Fruit fly (Drosophila melanogaster) whole organism, wandering third instar larva: ENCODE measurements around the gene Gr93b.

Source experiments
- CG32264 ChIP-seq: fragments of 200-800 bp; sonication (Bioruptor generic); optimal IDR thresholded peaks from 2 replicates; lab custom pipeline; 2016; ENCODE audit warnings: missing biosample characterization, missing genetic modification characterization
- Dif ChIP-seq: fragments of 200-275, 200-300 bp; sonication (Bioruptor generic); optimal IDR thresholded peaks from 2 replicates; lab custom pipeline; 2018; ENCODE audit warnings: missing biosample characterization, missing genetic modification characterization; ENCODE audit not compliant: partially characterized antibody
- GATAd ChIP-seq: sonication (Bioruptor generic); optimal IDR thresholded peaks from 2 replicates; lab custom pipeline; 2016; ENCODE audit warnings: missing biosample characterization, missing genetic modification characterization
- Hnf4 ChIP-seq: fragments of 200-800 bp; sonication (Bioruptor generic); optimal IDR thresholded peaks from 2 replicates; lab custom pipeline; 2016; ENCODE audit warnings: missing biosample characterization, mild to moderate bottlenecking, missing genetic modification characterization
- Hr83 ChIP-seq: fragments of 200-300 bp; sonication (Bioruptor generic); optimal IDR thresholded peaks from 2 replicates; lab custom pipeline; 2016; ENCODE audit warnings: missing biosample characterization, mild to moderate bottlenecking, missing genetic modification characterization, moderate library complexity; ENCODE audit not compliant: poor library complexity, severe bottlenecking
- Jra ChIP-seq: sonication (Bioruptor generic); optimal IDR thresholded peaks from 2 replicates; lab custom pipeline; 2016; ENCODE audit warnings: missing biosample characterization, missing genetic modification characterization
- N ChIP-seq: fragments of >200 bp; optimal IDR thresholded peaks from 2 replicates; lab custom pipeline; 2018; ENCODE audit warnings: missing biosample characterization, missing external identifiers, missing genetic modification characterization
- OdsH ChIP-seq: fragments of 200-800 bp; sonication (Bioruptor generic); optimal IDR thresholded peaks from 2 replicates; lab custom pipeline; 2016; ENCODE audit warnings: missing biosample characterization, mild to moderate bottlenecking, missing genetic modification characterization
- Rel ChIP-seq, 2 experiments: fragments of 200-800 bp; sonication (Bioruptor generic) in 1 of 2; optimal IDR thresholded peaks; 2 replicates in 1 of 2; 3 replicates in 1 of 2; lab custom pipeline; 2016 to 2019; ENCODE audit warnings: mild to moderate bottlenecking in 2 of 2, missing biosample characterization in 2 of 2, missing genetic modification characterization in 2 of 2, moderate library complexity in 1 of 2
- Sp1 ChIP-seq: fragments of 200-800 bp; sonication (Bioruptor generic); optimal IDR thresholded peaks from 3 replicates; lab custom pipeline; 2019; ENCODE audit warnings: missing biosample characterization, mild to moderate bottlenecking, missing genetic modification characterization, moderate library complexity
- Vsx2 ChIP-seq: fragments of 200-300, 225-300 bp; sonication (Bioruptor generic); optimal IDR thresholded peaks from 2 replicates; lab custom pipeline; 2018; ENCODE audit warnings: missing biosample characterization, missing genetic modification characterization; ENCODE audit not compliant: partially characterized antibody
- br ChIP-seq: fragments of 200-800 bp; sonication (Bioruptor generic); optimal IDR thresholded peaks from 2 replicates; lab custom pipeline; 2016; ENCODE audit warnings: missing biosample characterization, missing genetic modification characterization
- brk ChIP-seq: fragments of 200-800 bp; sonication (Bioruptor generic); optimal IDR thresholded peaks from 2 replicates; lab custom pipeline; 2016; ENCODE audit warnings: missing biosample characterization, mild to moderate bottlenecking, missing genetic modification characterization
- dl ChIP-seq, 2 experiments: fragments of 175-275, 200-275 bp in 1 of 2; fragments of 200-275 bp in 1 of 2; sonication (Bioruptor generic); optimal IDR thresholded peaks; lab custom pipeline; 2018; ENCODE audit warnings: mild to moderate bottlenecking in 2 of 2, missing biosample characterization in 2 of 2, missing genetic modification characterization in 2 of 2, moderate library complexity in 2 of 2; ENCODE audit not compliant: partially characterized antibody in 2 of 2, insufficient read depth in 1 of 2
- dsf ChIP-seq: sonication (Bioruptor generic); optimal IDR thresholded peaks from 2 replicates; lab custom pipeline; 2016; ENCODE audit warnings: missing biosample characterization, missing genetic modification characterization, borderline replicate concordance
- ey ChIP-seq: fragments of 200-800 bp; sonication (Bioruptor generic); optimal IDR thresholded peaks from 2 replicates; lab custom pipeline; 2016; ENCODE audit warnings: missing biosample characterization, missing genetic modification characterization
- foxo ChIP-seq, 2 experiments: fragments of 200-800 bp; sonication (Bioruptor generic); optimal IDR thresholded peaks; 2 replicates in 1 of 2; 3 replicates in 1 of 2; lab custom pipeline; 2016 to 2017; ENCODE audit warnings: missing biosample characterization in 2 of 2, missing genetic modification characterization in 2 of 2
- fru ChIP-seq: fragments of 200-800 bp; sonication (Bioruptor generic); optimal IDR thresholded peaks from 3 replicates; lab custom pipeline; 2016; ENCODE audit warnings: missing biosample characterization, mild to moderate bottlenecking, missing genetic modification characterization
- h ChIP-seq: fragments of 200-800 bp; sonication (Bioruptor generic); optimal IDR thresholded peaks from 3 replicates; lab custom pipeline; 2016; ENCODE audit warnings: missing biosample characterization, mild to moderate bottlenecking, missing genetic modification characterization
- lola ChIP-seq: fragments of >200 bp; optimal IDR thresholded peaks from 2 replicates; lab custom pipeline; 2017; ENCODE audit warnings: missing biosample characterization, missing genetic modification characterization
- pan ChIP-seq: fragments of >200 bp; optimal IDR thresholded peaks from 2 replicates; lab custom pipeline; 2017
- psq ChIP-seq: fragments of 200-800 bp; sonication (Bioruptor generic); optimal IDR thresholded peaks from 3 replicates; lab custom pipeline; 2017; ENCODE audit warnings: missing biosample characterization, mild to moderate bottlenecking, missing genetic modification characterization, moderate library complexity
- rgr ChIP-seq: fragments of 200-800 bp; sonication (Bioruptor generic); optimal IDR thresholded peaks from 3 replicates; lab custom pipeline; 2016; ENCODE audit warnings: missing biosample characterization, mild to moderate bottlenecking, missing genetic modification characterization
- sage ChIP-seq: fragments of 200-800 bp; sonication (Bioruptor generic); optimal IDR thresholded peaks from 2 replicates; lab custom pipeline; 2016; ENCODE audit warnings: missing biosample characterization, mild to moderate bottlenecking, missing genetic modification characterization
- sv ChIP-seq: fragments of 200-800 bp; sonication (Bioruptor generic); optimal IDR thresholded peaks from 3 replicates; lab custom pipeline; 2016; ENCODE audit warnings: missing biosample characterization, missing genetic modification characterization
- tai ChIP-seq: sonication (Bioruptor generic); optimal IDR thresholded peaks from 2 replicates; lab custom pipeline; 2016; ENCODE audit warnings: missing biosample characterization, missing genetic modification characterization
- woc ChIP-seq: sonication (Bioruptor generic); optimal IDR thresholded peaks from 2 replicates; lab custom pipeline; 2016; ENCODE audit warnings: missing biosample characterization, mild to moderate bottlenecking, missing genetic modification characterization

The Gr93b gene

DNA sequence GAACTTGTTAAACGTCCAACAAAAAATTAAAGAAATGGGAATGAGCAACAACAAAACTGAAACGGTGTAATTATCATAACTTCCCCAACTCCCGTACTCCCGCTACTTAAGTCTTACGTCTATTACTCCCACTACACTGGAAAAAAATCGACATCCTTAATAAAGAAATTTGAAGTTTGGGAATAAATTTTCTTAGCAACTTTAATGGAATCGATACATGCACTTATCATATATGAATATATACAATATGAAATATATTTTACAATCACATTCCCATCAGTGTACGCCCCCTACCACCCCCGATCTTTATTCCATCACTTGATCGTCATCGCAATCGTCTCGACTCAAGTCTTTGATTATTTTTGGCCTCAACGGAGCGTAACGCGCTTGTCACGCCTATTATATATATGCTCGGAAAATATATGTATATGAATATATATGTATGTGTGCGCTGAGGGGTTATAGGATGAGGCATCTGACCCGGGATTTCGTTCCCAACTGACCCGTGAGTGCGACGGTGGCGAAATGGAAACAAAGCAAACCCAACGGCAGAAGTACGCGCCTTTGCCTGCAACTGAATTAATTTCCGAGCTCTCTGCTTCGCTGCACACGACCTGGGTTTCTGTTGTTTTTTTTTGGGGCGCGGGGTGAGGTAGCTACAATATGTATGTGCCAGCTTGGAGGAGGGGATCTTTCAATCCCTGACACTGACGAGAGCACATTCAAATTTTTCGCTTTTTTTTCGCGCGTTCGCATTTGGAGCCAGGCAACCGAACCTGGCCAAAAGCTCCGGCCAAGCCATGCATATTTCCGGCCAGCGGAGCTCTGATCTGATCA lies 9.1 kb downstream of the Gr93b start (continued):
- TF ChIP-seq GATAd: no peak
- TF ChIP-seq foxo (GFP tag; optimal IDR thresholded peaks at IDR 0.05; lab: Kevin White, UChicago): peak in 1 of 2 experiments; percentile 38
- no peak for TF ChIP-seq Hr83 (GFP tag; lab: Kevin White, UChicago)
- no peak for TF ChIP-seq lola
- TF ChIP-seq psq (GFP tag; lab: Kevin White, UChicago): no peak
- no peak for TF ChIP-seq Sp1 (GFP tag; lab: Kevin White, UChicago)
- no peak for TF ChIP-seq dl (GFP tag; optimal IDR thresholded peaks at IDR 0.05; lab: Kevin White, UChicago; ENCODE audit: insufficient read depth in 1 of 2, partially characterized antibody in 2 of 2)
- peak; percentile 0 for TF ChIP-seq fru (GFP tag; lab: Kevin White, UChicago)
- no peak for TF ChIP-seq Jra (GFP tag; lab: Kevin White, UChicago)
- no peak for TF ChIP-seq tai (GFP tag; lab: Kevin White, UChicago)

dm6 chr3R:21832203-21832602 lies 11.4 kb downstream of the Gr93b start, which contains the start of gene Gr93a:
TSS of gene Gr93a (plus strand) at chr3R:21832503.
- no peak for TF ChIP-seq sv (GFP tag; lab: Kevin White, UChicago)

- TF ChIP-seq pan (lab: Kevin White, UChicago) (no peak), psq (GFP tag; lab: Kevin White, UChicago) (no peak), N (GFP tag; lab: Kevin White, UChicago) (no peak)
Observed at dm6 chr3R:21831040-21831439, 12.5 kb downstream of the Gr93b start.

DNA sequence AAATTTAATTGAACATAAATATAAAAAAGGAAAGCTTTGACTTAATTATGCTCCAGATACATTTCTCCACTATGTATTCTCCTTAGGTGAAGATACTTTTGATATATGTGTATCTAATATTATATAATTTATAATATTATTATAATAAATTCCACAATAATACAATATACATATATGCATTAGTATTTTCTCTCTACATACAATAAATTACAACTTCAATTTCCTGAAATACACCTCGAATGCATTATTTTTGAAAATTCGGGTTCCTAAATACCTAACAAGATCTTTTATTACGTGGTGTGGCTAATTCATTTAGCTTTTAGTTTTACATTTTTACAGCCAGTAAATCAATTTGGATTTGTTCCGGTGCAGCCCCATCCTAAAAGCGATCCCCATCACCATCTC lies 13.3 kb downstream of the Gr93b start:
- TF ChIP-seq Rel (GFP tag; optimal IDR thresholded peaks at IDR 0.05; lab: Kevin White, UChicago) (no peak), Rel (tag; optimal IDR thresholded peaks at IDR 0.05; lab: Kevin White, UChicago) (no peak)
- TF ChIP-seq, all 38 proteins: peak for 0

DNA sequence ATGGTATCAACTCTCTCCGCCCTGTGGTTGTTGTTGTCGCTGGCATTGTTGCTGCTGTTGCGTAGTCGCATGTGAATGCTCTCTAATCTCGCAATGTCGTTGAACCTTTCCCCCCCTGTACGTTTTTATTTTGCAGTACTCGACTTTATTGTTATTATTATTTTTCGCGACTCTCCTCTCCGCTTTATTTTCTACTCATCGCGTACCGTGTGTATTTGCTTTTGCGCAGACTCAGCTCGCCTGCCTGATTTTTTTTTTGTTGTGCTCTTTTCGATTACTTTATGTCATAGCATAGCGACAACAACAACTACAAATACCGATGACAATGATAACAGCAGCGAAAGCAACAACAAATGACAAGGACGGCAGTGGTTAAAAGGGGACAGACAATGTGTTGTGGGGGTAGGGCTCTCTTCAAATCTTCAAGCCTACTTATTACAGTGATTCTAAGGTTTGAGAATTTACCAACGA lies 14.0 kb downstream of the Gr93b start:
- TF ChIP-seq rgr (GFP tag; lab: Kevin White, UChicago) (no peak), brk (GFP tag; lab: Kevin White, UChicago) (no peak), sage (GFP tag; lab: Kevin White, UChicago) (peak; percentile 3), Dif (peak; percentile 12), dsf (no peak), OdsH (no peak), tai (GFP tag; lab: Kevin White, UChicago) (peak; percentile 74), Rel (GFP tag; optimal IDR thresholded peaks at IDR 0.05; lab: Kevin White, UChicago) (no peak), Rel (tag; optimal IDR thresholded peaks at IDR 0.05; lab: Kevin White, UChicago) (peak; percentile 44), foxo (GFP tag; optimal IDR thresholded peaks at IDR 0.05; lab: Kevin White, UChicago) (peak; percentile 5 to 10), br (peak; percentile 36), CG32264 (GFP tag; lab: Kevin White, UChicago) (no peak), Hnf4 (peak; percentile 15), psq (GFP tag; lab: Kevin White, UChicago) (peak; percentile 60), fru (GFP tag; lab: Kevin White, UChicago) (peak; percentile 25), woc (GFP tag; lab: Kevin White, UChicago) (peak; percentile 16), h (GFP tag; lab: Kevin White, UChicago) (peak; percentile 10), ey (GFP tag; lab: Kevin White, UChicago) (no peak), Vsx2 (peak; percentile 52), Sp1 (GFP tag; lab: Kevin White, UChicago) (no peak)
